Worm (Caenorhabditis elegans) whole organism, midembryonic: Measurements from ENCODE around the gene K10H10.9.

Experiments
- T22C8.4 ChIP-seq: fragments of 200-800 bp; sonication (Bioruptor generic); IDR thresholded peaks from 2 replicates; pipeline ENCODE4 v1.3.6; 2022; ENCODE audit warnings: missing genetic modification characterization, missing compliant biosample characterization
- cog-1 ChIP-seq: sonication (generic microtip); optimal IDR thresholded peaks from 2 replicates; lab custom pipeline; 2016; ENCODE audit warnings: missing genetic modification characterization, missing compliant biosample characterization
- flt-1 ChIP-seq: fragments of 200-800 bp; sonication (Bioruptor generic); IDR thresholded peaks from 2 replicates; pipeline ENCODE4 v1.3.6; 2022; ENCODE audit warnings: missing genetic modification characterization, missing compliant biosample characterization
- klf-2 ChIP-seq: fragments of 200-800 bp; sonication (Bioruptor generic); conservative IDR thresholded peaks from 2 replicates; pipeline ENCODE4 v1.3.6; 2022; ENCODE audit warnings: missing genetic modification reagents, missing genetic modification characterization, missing compliant biosample characterization
- med-1 ChIP-seq: sonication (generic microtip); optimal IDR thresholded peaks from 2 replicates; lab custom pipeline; 2017; ENCODE audit warnings: missing genetic modification characterization, mild to moderate bottlenecking, missing compliant biosample characterization, antibody characterized with exemption, missing genetic modification reagents; ENCODE audit not compliant: insufficient read depth
- ref-1 ChIP-seq: fragments of 200-800 bp; sonication (Bioruptor generic); conservative IDR thresholded peaks from 2 replicates; pipeline ENCODE4 v1.3.6; 2022; ENCODE audit warnings: missing genetic modification reagents, missing genetic modification characterization, missing compliant biosample characterization
- tab-1 ChIP-seq: fragments of 200-800 bp; sonication (Bioruptor generic); IDR thresholded peaks from 2 replicates; pipeline ENCODE4 v1.3.6; 2022; ENCODE audit warnings: missing genetic modification characterization, missing compliant biosample characterization
- ztf-23 ChIP-seq: fragments of 200-800 bp; sonication (Bioruptor generic); IDR thresholded peaks from 2 replicates; pipeline ENCODE4 v1.3.6; 2022; ENCODE audit warnings: missing genetic modification reagents, missing genetic modification characterization, missing compliant biosample characterization
- ztf-29 ChIP-seq: fragments of 200-800 bp; sonication (Bioruptor generic); IDR thresholded peaks from 2 replicates; pipeline ENCODE4 v1.3.6; 2022; ENCODE audit warnings: missing genetic modification reagents, missing genetic modification characterization, missing compliant biosample characterization

The K10H10.9 gene

ce11 chrII:14525013-14525412 lies 10.1 kb upstream of the K10H10.9 start, which contains the start of gene F57C2.4:
Gene F57C2.4, plus strand, starts transcription at chrII:14525313.
- TF ChIP-seq med-1 (GFP tag; lab: Kevin White, UChicago) (no peak), tab-1 (GFP tag; lab: Robert Waterston, UW) (no peak), flt-1 (GFP tag; lab: Robert Waterston, UW) (no peak), ref-1 (no peak)

- TF ChIP-seq klf-2 (no peak), ztf-23 (GFP tag; lab: Robert Waterston, UW) (no peak), med-1 (GFP tag; lab: Kevin White, UChicago) (no peak), flt-1 (GFP tag; lab: Robert Waterston, UW) (no peak), cog-1 (tag; lab: Kevin White, UChicago) (no peak), T22C8.4 (GFP tag; lab: Robert Waterston, UW) (no peak), ztf-29 (no peak), ref-1 (no peak), tab-1 (GFP tag; lab: Robert Waterston, UW) (no peak)
These were observed 8.8 kb upstream of the K10H10.9 start, which contains the start of gene pot-2 for ce11 chrII:14523645-14524223. Gene pot-2, plus strand, starts transcription at chrII:14524173.

- TF ChIP-seq tab-1 (GFP tag; lab: Robert Waterston, UW) (no peak), ref-1 (no peak), klf-2 (no peak), cog-1 (tag; lab: Kevin White, UChicago) (no peak), T22C8.4 (GFP tag; lab: Robert Waterston, UW) (no peak), ztf-29 (no peak), flt-1 (GFP tag; lab: Robert Waterston, UW) (no peak), ztf-23 (GFP tag; lab: Robert Waterston, UW) (no peak)
These were observed 8.2 kb upstream of the K10H10.9 start, which contains the start of gene btb-20 for ce11 chrII:14523070-14523572. Gene btb-20, minus strand, starts transcription at chrII:14523522.

- TF ChIP-seq cog-1 (tag; lab: Kevin White, UChicago), result no peak
- no peak for TF ChIP-seq ztf-23 (GFP tag; lab: Robert Waterston, UW)
- TF ChIP-seq tab-1 (GFP tag; lab: Robert Waterston, UW), result no peak
- no peak for TF ChIP-seq ref-1
- no peak for TF ChIP-seq T22C8.4 (GFP tag; lab: Robert Waterston, UW)
- TF ChIP-seq flt-1 (GFP tag; lab: Robert Waterston, UW), result no peak
- TF ChIP-seq klf-2, result no peak
- TF ChIP-seq med-1 (GFP tag; lab: Kevin White, UChicago), result no peak
- no peak for TF ChIP-seq ztf-29
These were observed 7.1 kb upstream of the K10H10.9 start, which contains the start of gene btb-19 for ce11 chrII:14522037-14522436. Gene btb-19, minus strand, starts transcription at chrII:14522137.

ce11 chrII:14511189-14511588 lies 3.7 kb downstream of the K10H10.9 start, which contains the start of gene K10H10.13:
Gene K10H10.13, minus strand, starts transcription at chrII:14511289.
- TF ChIP-seq flt-1 (GFP tag; lab: Robert Waterston, UW), result no peak

- no peak for TF ChIP-seq cog-1 (tag; lab: Kevin White, UChicago)
- TF ChIP-seq flt-1 (GFP tag; lab: Robert Waterston, UW), result no peak
- no peak for TF ChIP-seq T22C8.4 (GFP tag; lab: Robert Waterston, UW)
- no peak for TF ChIP-seq ztf-29
- no peak for TF ChIP-seq tab-1 (GFP tag; lab: Robert Waterston, UW)
- no peak for TF ChIP-seq med-1 (GFP tag; lab: Kevin White, UChicago)
- no peak for TF ChIP-seq klf-2
- TF ChIP-seq ref-1, result no peak
- no peak for TF ChIP-seq ztf-23 (GFP tag; lab: Robert Waterston, UW)
These were observed 4.8 kb downstream of the K10H10.9 start for ce11 chrII:14510162-14510561.

- no peak for TF ChIP-seq flt-1 (GFP tag; lab: Robert Waterston, UW)
- no peak for TF ChIP-seq tab-1 (GFP tag; lab: Robert Waterston, UW)
- TF ChIP-seq med-1 (GFP tag; lab: Kevin White, UChicago), result no peak
- TF ChIP-seq ztf-23 (GFP tag; lab: Robert Waterston, UW), result no peak
- no peak for TF ChIP-seq ztf-29
- TF ChIP-seq klf-2, result no peak
- TF ChIP-seq cog-1 (tag; lab: Kevin White, UChicago), result no peak
- TF ChIP-seq ref-1, result no peak
- no peak for TF ChIP-seq T22C8.4 (GFP tag; lab: Robert Waterston, UW)
These were observed 7.4 kb downstream of the K10H10.9 start, which contains the start of the genes K10H10.7 and K10H10.10 for ce11 chrII:14507563-14507962. Gene K10H10.7, minus strand, starts transcription at chrII:14507663. Gene K10H10.10, plus strand, starts transcription at chrII:14507766.

ce11 chrII:14506245-14506644 lies 8.7 kb downstream of the K10H10.9 start, which contains the start of gene K10H10.12:
Gene K10H10.12, minus strand, starts transcription at chrII:14506345.
- TF ChIP-seq cog-1 (tag; lab: Kevin White, UChicago), result no peak
- TF ChIP-seq tab-1 (GFP tag; lab: Robert Waterston, UW), result no peak
- TF ChIP-seq flt-1 (GFP tag; lab: Robert Waterston, UW), result no peak
- TF ChIP-seq klf-2, result no peak
- no peak for TF ChIP-seq ztf-23 (GFP tag; lab: Robert Waterston, UW)
- no peak for TF ChIP-seq med-1 (GFP tag; lab: Kevin White, UChicago)
- no peak for TF ChIP-seq ref-1
- TF ChIP-seq ztf-29, result no peak
- no peak for TF ChIP-seq T22C8.4 (GFP tag; lab: Robert Waterston, UW)

ce11 chrII:14502997-14503396 lies 11.9 kb downstream of the K10H10.9 start, which contains the start of gene K10H10.6:
Gene K10H10.6, plus strand, starts transcription at chrII:14503297.
- TF ChIP-seq tab-1 (GFP tag; lab: Robert Waterston, UW), result no peak
- TF ChIP-seq ztf-29, result no peak
- TF ChIP-seq T22C8.4 (GFP tag; lab: Robert Waterston, UW), result no peak
- TF ChIP-seq cog-1 (tag; lab: Kevin White, UChicago), result no peak

- no peak for TF ChIP-seq T22C8.4 (GFP tag; lab: Robert Waterston, UW)
These were observed 13.5 kb downstream of the K10H10.9 start, which contains the start of gene K10H10.5 for ce11 chrII:14501447-14501846. Gene K10H10.5, plus strand, starts transcription at chrII:14501747.
